Worm (Caenorhabditis elegans): ENCODE data around the gene Y27F2A.10.
"Not testable (repeated sequence)": the region's sequence is repeated elsewhere in the genome, so short reads cannot be mapped to it uniquely, and the experiment has no call there.

The Y27F2A.10 gene

DNA sequence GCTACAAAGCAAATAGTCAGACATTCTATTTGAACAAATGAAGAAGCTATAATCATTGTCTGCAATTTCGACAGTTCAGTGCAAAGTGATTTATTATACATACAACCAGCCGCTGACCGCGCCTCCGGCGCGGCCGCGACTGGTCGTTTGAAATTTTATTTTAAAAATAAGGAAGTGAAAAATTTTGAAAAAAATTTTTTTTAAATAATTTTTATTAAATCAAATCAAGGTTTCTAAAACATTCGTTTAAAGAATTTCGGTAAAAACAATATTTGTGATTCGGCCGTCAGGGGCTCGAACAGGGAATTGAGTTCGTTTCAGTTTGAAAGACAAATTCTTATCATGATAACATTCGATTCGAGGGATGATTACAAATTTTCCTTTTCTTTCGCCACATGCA lies at the start of gene Y27F2A.10:
Y27F2A.10 (minus strand) TSS at position 101 of the 400 bp plus-strand sequence.
- TF ChIP-seq F13H6.1 (tag; optimal IDR thresholded peaks at IDR 0.05) (no peak), nhr-12 (tag; optimal IDR thresholded peaks at IDR 0.05) (no peak), nhr-23 (tag; optimal IDR thresholded peaks at IDR 0.05) (no peak), mab-5 (tag; optimal IDR thresholded peaks at IDR 0.05) (no peak), aly-2 (tag; optimal IDR thresholded peaks at IDR 0.05) (no peak), egl-27 (tag; optimal IDR thresholded peaks at IDR 0.05) (no peak), ZK546.5 (tag; optimal IDR thresholded peaks at IDR 0.05) (no peak), nhr-129 (tag; optimal IDR thresholded peaks at IDR 0.05) (no peak), ztf-11 (tag; optimal IDR thresholded peaks at IDR 0.05) (no peak), ceh-82 (tag; optimal IDR thresholded peaks at IDR 0.05) (no peak), unc-39 (tag; optimal IDR thresholded peaks at IDR 0.05) (no peak), peb-1 (tag; optimal IDR thresholded peaks at IDR 0.05) (no peak), ceh-16 (tag; optimal IDR thresholded peaks at IDR 0.05) (no peak)

DNA sequence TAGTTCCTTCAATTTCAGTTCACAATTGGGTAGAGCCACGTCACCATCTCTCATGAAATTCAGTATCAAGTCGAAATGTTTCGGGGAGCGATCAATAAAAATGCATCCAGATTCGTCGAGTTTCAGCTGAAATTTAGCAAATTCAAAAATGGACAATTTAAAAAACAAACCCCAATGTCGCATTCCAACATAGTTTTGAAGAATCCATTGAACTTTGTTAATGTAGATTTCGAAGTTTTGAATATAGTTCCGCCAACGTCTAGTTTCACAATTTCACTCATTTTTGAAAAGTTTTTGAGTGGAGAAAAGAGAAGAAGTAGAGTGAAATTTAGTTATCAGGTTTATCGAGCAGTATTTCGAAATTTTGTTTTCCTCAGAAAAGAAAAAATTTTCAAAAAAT lies 49.7 kb upstream of the Y27F2A.10 start, which contains the start of gene ZC239.14:
ZC239.14 (minus strand) TSS at position 305 of the 400 bp plus-strand sequence.
- no peak for TF ChIP-seq unc-39 (tag; optimal IDR thresholded peaks at IDR 0.05)
- TF ChIP-seq mab-5 (tag; optimal IDR thresholded peaks at IDR 0.05) = no peak
- TF ChIP-seq ZK546.5 (tag; optimal IDR thresholded peaks at IDR 0.05) = no peak
- TF ChIP-seq ceh-16 (tag; optimal IDR thresholded peaks at IDR 0.05) = no peak
- no peak for TF ChIP-seq ztf-1 (GFP tag; conservative IDR thresholded peaks at IDR 0.05)
- TF ChIP-seq gmeb-1 (tag; optimal IDR thresholded peaks at IDR 0.05) = no peak
- no peak for TF ChIP-seq elt-1 (tag; optimal IDR thresholded peaks at IDR 0.05)
- no peak for TF ChIP-seq lin-39 (tag; optimal IDR thresholded peaks at IDR 0.05)
- no peak for TF ChIP-seq alr-1 (tag; optimal IDR thresholded peaks at IDR 0.05)
- TF ChIP-seq C34F6.9 (tag; optimal IDR thresholded peaks at IDR 0.05) = no peak
- TF ChIP-seq nhr-77 (tag; optimal IDR thresholded peaks at IDR 0.05) = no peak
- no peak for TF ChIP-seq crh-2 (tag; optimal IDR thresholded peaks at IDR 0.05)

DNA sequence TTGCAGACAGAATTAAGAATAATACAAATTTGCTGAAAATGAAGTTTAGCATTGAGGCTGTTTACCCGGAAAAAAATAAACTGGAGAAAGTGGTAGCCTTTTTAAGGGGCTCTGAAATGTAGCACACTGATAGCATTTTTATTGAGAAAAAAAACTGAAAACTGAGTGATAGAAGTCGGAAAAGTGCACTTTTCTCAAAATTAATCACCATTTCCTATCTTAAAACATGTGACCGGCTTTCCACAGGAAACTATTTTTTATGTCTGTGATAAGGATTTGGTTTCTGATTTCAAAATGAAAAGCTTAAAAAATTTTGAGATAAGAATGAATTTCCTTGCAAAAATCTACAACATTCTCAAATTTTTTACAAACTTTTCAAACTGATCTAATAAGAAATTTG lies 48.6 kb upstream of the Y27F2A.10 start, which contains the start of gene ZC239.22:
ZC239.22 (minus strand) TSS at position 101 of the 400 bp plus-strand sequence.
- TF ChIP-seq elt-1 (tag; optimal IDR thresholded peaks at IDR 0.05) = no peak
- TF ChIP-seq ztf-11 (tag; optimal IDR thresholded peaks at IDR 0.05) = no peak
- TF ChIP-seq ZK546.5 (tag; optimal IDR thresholded peaks at IDR 0.05) = no peak
- TF ChIP-seq ama-1 (optimal IDR thresholded peaks at IDR 0.05) = no peak
- TF ChIP-seq ztf-4 (tag; optimal IDR thresholded peaks at IDR 0.05) = no peak
- no peak for TF ChIP-seq ceh-16 (tag; optimal IDR thresholded peaks at IDR 0.05)
- no peak for TF ChIP-seq ztf-1 (GFP tag; conservative IDR thresholded peaks at IDR 0.05)
- TF ChIP-seq Y55F3AM.14 (GFP tag; optimal IDR thresholded peaks at IDR 0.05) = no peak
- no peak for TF ChIP-seq lsy-2 (tag; optimal IDR thresholded peaks at IDR 0.05)
- no peak for TF ChIP-seq nhr-129 (tag; optimal IDR thresholded peaks at IDR 0.05)
- no peak for TF ChIP-seq skn-1 (tag; optimal IDR thresholded peaks at IDR 0.05)
- TF ChIP-seq nhr-25 (tag; optimal IDR thresholded peaks at IDR 0.05) = no peak
- TF ChIP-seq ceh-82 (tag; optimal IDR thresholded peaks at IDR 0.05) = no peak
- no peak for TF ChIP-seq mbf-1 (tag; optimal IDR thresholded peaks at IDR 0.05)
- TF ChIP-seq fos-1 (tag; optimal IDR thresholded peaks at IDR 0.05) = no peak
- TF ChIP-seq lin-39 (tag; optimal IDR thresholded peaks at IDR 0.05) = no peak

DNA sequence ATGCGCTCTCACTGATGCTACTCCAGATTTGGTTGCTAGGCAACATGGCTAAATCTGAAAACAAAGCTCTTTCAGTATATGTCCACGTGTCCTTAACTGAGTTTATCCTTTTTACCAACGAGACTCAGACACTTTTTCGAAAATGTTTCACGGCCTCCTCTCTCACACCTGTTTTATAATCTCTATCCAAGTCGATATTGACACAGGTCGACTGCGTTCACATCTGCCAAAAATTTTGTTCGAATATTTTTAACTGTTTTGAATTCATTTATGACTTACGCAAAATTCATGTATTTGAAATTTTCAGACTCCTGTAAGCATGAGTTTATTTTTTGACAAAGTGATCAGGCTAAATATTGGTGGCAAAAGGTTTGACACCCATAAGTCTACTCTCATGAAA lies 43.7 kb upstream of the Y27F2A.10 start, which contains the start of gene ZC239.3:
ZC239.3 (plus strand) TSS at position 301 of the 400 bp plus-strand sequence.
- not testable (repeated sequence) for TF ChIP-seq ZK546.5, skn-1, nhr-6 (tag; optimal IDR thresholded peaks at IDR 0.05)

DNA sequence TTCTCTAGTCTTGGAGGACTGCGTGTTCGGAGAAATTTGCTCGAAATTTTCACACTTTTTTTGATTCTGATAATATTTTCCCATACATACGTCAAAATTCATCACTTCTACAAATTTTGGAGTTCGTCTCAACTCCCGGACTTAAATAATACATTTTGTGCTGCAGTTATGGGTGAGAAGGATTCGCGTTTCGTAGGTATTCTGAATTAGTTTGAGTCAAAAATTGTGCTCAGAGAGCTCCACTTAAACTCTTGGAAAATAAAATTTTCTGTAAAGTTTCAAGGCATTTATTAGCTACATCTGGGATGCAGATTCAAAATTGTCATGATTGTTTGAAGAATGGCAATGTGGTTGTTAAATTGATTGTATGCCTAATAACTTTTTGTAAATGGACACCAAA lies 41.8 kb upstream of the Y27F2A.10 start, which contains the start of gene ZC239.4:
ZC239.4 (plus strand) TSS at position 301 of the 400 bp plus-strand sequence.
- no peak for TF ChIP-seq sma-9 (GFP tag; optimal IDR thresholded peaks at IDR 0.05)
- no peak for TF ChIP-seq sma-9 (tag; optimal IDR thresholded peaks at IDR 0.05)
- TF ChIP-seq elt-3 (tag; optimal IDR thresholded peaks at IDR 0.05) = no peak
- TF ChIP-seq sem-4 (tag; optimal IDR thresholded peaks at IDR 0.05) = no peak
- TF ChIP-seq alr-1 (tag; optimal IDR thresholded peaks at IDR 0.05) = no peak
- TF ChIP-seq unc-55 (GFP tag; optimal IDR thresholded peaks at IDR 0.05) = no peak
- no peak for TF ChIP-seq unc-39 (tag; optimal IDR thresholded peaks at IDR 0.05)
- TF ChIP-seq nhr-25 (tag; optimal IDR thresholded peaks at IDR 0.05) = no peak
- no peak for TF ChIP-seq skn-1 (tag; optimal IDR thresholded peaks at IDR 0.05)
- no peak for TF ChIP-seq nhr-21 (tag; optimal IDR thresholded peaks at IDR 0.05)
- no peak for TF ChIP-seq ztf-11 (tag; optimal IDR thresholded peaks at IDR 0.05)
- no peak for TF ChIP-seq ZK546.5 (tag; optimal IDR thresholded peaks at IDR 0.05)
- TF ChIP-seq fos-1 (tag; optimal IDR thresholded peaks at IDR 0.05) = no peak
- TF ChIP-seq egl-27 (tag; optimal IDR thresholded peaks at IDR 0.05) = no peak
- no peak for TF ChIP-seq C34F6.9 (tag; optimal IDR thresholded peaks at IDR 0.05)
- TF ChIP-seq nhr-6 (tag; optimal IDR thresholded peaks at IDR 0.05) = no peak
- no peak for TF ChIP-seq Y55F3AM.14 (GFP tag; optimal IDR thresholded peaks at IDR 0.05)
- TF ChIP-seq lin-13 (GFP tag; optimal IDR thresholded peaks at IDR 0.05) = no peak
- no peak for TF ChIP-seq dmd-4 (tag; optimal IDR thresholded peaks at IDR 0.05)
- TF ChIP-seq zag-1 (tag; optimal IDR thresholded peaks at IDR 0.05) = no peak
